Fruit fly (Drosophila melanogaster): ENCODE data around the gene CG13026.

dm6 chr3L:16750750-16751149, 24.8 kb upstream of the CG13026 start:
- TF ChIP-seq acj6 (GFP tag; optimal IDR thresholded peaks at IDR 0.05), result no peak
- no peak for TF ChIP-seq svp (GFP tag)
- TF ChIP-seq ss (GFP tag; optimal IDR thresholded peaks at IDR 0.05), result no peak
- no peak for TF ChIP-seq topi (GFP tag; optimal IDR thresholded peaks at IDR 0.05)
- no peak for TF ChIP-seq Blimp-1 (GFP tag; optimal IDR thresholded peaks at IDR 0.05)
- TF ChIP-seq CG31627 (GFP tag; optimal IDR thresholded peaks at IDR 0.05), result no peak
- no peak for TF ChIP-seq OdsH (GFP tag; optimal IDR thresholded peaks at IDR 0.05)
- no peak for TF ChIP-seq Hr39 (GFP tag; optimal IDR thresholded peaks at IDR 0.05)
- no peak for TF ChIP-seq Lpt (GFP tag; optimal IDR thresholded peaks at IDR 0.05)
- TF ChIP-seq Smox (GFP tag; optimal IDR thresholded peaks at IDR 0.05), result no peak
- no peak for TF ChIP-seq fd85E (GFP tag; optimal IDR thresholded peaks at IDR 0.05)
- TF ChIP-seq CG11762 (GFP tag; optimal IDR thresholded peaks at IDR 0.05; ENCODE audit: insufficient read depth), result no peak

All from whole organism, prepupa.